Worm (Caenorhabditis elegans) whole organism, L2 larva: ENCODE measurements around the gene gcp-2.1.
A peak's percentile ranks its signal among the peaks of the same experiment; 100 is the strongest.

Experiments used
- F13H6.1 ChIP-seq: sonication (generic microtip); optimal IDR thresholded peaks from 2 replicates; lab custom pipeline; 2016; ENCODE audit warnings: missing genetic modification characterization, missing compliant biosample characterization
- ZK546.5 ChIP-seq: sonication (generic microtip); optimal IDR thresholded peaks from 2 replicates; lab custom pipeline; 2017; ENCODE audit warnings: missing biosample characterization, missing genetic modification characterization
- aly-2 ChIP-seq: fragments of 150-350 bp; optimal IDR thresholded peaks from 2 replicates; lab custom pipeline; 2014; ENCODE audit warnings: missing biosample characterization, missing genetic modification characterization
- ama-1 ChIP-seq: fragments of 150-350 bp; optimal IDR thresholded peaks from 2 replicates; lab custom pipeline; 2018; ENCODE audit warnings: inconsistent platforms
- blmp-1 ChIP-seq: sonication (generic microtip); optimal IDR thresholded peaks from 2 replicates; lab custom pipeline; 2017; ENCODE audit warnings: missing genetic modification characterization, mild to moderate bottlenecking, missing compliant biosample characterization, antibody characterized with exemption, moderate library complexity; ENCODE audit not compliant: insufficient read depth
- ceh-16 ChIP-seq: fragments of 150-350 bp; optimal IDR thresholded peaks from 2 replicates; lab custom pipeline; 2014; ENCODE audit warnings: missing biosample characterization, missing genetic modification characterization
- egl-27 ChIP-seq: sonication (generic microtip); optimal IDR thresholded peaks from 3 replicates; lab custom pipeline; 2017; ENCODE audit warnings: missing biosample characterization, missing genetic modification reagents, missing genetic modification characterization
- elt-3 ChIP-seq: sonication (generic microtip); optimal IDR thresholded peaks from 2 replicates; lab custom pipeline; 2017; ENCODE audit warnings: missing biosample characterization, missing genetic modification characterization
- fos-1 ChIP-seq: fragments of 150-350 bp; optimal IDR thresholded peaks from 2 replicates; lab custom pipeline; 2014; ENCODE audit warnings: missing biosample characterization, missing genetic modification characterization
- lin-39 ChIP-seq: fragments of 150-350 bp; optimal IDR thresholded peaks from 2 replicates; lab custom pipeline; 2014; ENCODE audit warnings: missing biosample characterization, missing genetic modification reagents, missing genetic modification characterization
- nhr-77 ChIP-seq: fragments of 150-350 bp; optimal IDR thresholded peaks from 2 replicates; lab custom pipeline; 2014; ENCODE audit warnings: missing biosample characterization, missing genetic modification characterization
- unc-39 ChIP-seq: fragments of 150-350 bp; optimal IDR thresholded peaks from 2 replicates; lab custom pipeline; 2014; ENCODE audit warnings: missing biosample characterization, missing genetic modification characterization
- unc-62 ChIP-seq: fragments of 150-350 bp; optimal IDR thresholded peaks from 2 replicates; lab custom pipeline; 2014; ENCODE audit warnings: missing biosample characterization, missing genetic modification reagents, missing genetic modification characterization

ce11 chrX:325597-326161, 24.0 kb downstream of the gcp-2.1 start, which contains the start of gene M02E1.1:
- TF ChIP-seq unc-62 (no peak), elt-3 (no peak), F13H6.1 (peak; percentile 8), ceh-16 (no peak), ama-1 (lab: Kevin White, UChicago) (no peak), blmp-1 (no peak), nhr-77 (no peak), unc-39 (tag; lab: Kevin White, UChicago) (no peak), egl-27 (tag; lab: Kevin White, UChicago) (no peak), lin-39 (tag; lab: Kevin White, UChicago) (no peak), ZK546.5 (tag; lab: Kevin White, UChicago) (no peak), aly-2 (no peak), fos-1 (tag; lab: Kevin White, UChicago) (peak; percentile 40)
